Worm (Caenorhabditis elegans): ENCODE measurements around the gene smex-1.
A peak's percentile ranks its signal among the peaks of the same experiment; 100 is the strongest.

smex-1 gene

ce11 chrV:8253946-8254345 lies 41.8 kb downstream of the smex-1 start (continued):
- no peak for TF ChIP-seq lin-35 (GFP tag; optimal IDR thresholded peaks at IDR 0.05)

DNA sequence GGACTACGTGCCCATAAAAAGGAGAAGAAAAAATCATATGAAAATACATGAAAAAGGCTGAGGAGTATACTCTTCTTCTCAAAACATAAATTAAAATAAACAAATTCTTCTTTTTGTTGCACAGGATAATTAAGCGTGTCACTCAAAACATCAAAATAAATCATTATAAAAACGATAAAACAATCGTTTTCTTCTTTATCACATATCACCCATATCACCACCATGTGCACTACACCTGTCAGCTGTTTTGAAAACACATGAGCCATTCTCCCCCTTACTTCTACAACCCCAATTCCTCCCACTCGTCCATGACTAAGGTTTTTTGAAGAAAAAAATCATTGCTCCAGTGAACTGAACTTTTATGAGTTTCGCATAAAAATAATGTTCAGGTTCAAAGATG lies 43.2 kb downstream of the smex-1 start:
- no peak for TF ChIP-seq ets-4 (GFP tag; optimal IDR thresholded peaks at IDR 0.05)
- TF ChIP-seq ztf-22 (GFP tag; optimal IDR thresholded peaks at IDR 0.05): no peak

DNA sequence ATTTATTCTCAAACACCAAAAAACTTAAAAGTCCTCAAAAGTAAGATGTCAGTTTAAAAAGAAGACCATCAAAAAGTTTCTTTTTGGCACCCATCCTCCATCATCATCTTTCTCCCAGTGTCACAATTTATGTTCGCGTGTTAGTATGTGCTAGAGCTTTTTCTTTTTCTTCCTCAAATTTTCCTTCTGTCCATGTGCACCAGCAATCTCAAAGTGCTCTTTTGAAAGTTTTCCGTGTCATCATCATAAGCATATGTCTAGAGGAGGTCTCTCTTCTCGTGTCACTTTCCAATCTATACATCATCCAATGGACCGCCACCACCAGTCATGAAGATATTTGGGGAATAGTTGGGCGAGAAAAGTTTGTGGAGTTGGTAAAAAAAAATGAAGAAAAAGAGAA lies 44.7 kb downstream of the smex-1 start:
- TF ChIP-seq aptf-3 (GFP tag; IDR thresholded peaks at IDR 0.05): no peak
- TF ChIP-seq ceh-58 (GFP tag; IDR thresholded peaks at IDR 0.05): no peak
- TF ChIP-seq egl-44 (GFP tag; IDR thresholded peaks at IDR 0.05): no peak
- TF ChIP-seq zfh-2 (GFP tag; conservative IDR thresholded peaks at IDR 0.05): no peak
- TF ChIP-seq let-526 (GFP tag; IDR thresholded peaks at IDR 0.05): no peak
- no peak for TF ChIP-seq K11D2.4 (GFP tag; IDR thresholded peaks at IDR 0.05)
- TF ChIP-seq tbp1 (GFP tag; optimal IDR thresholded peaks at IDR 0.05): no peak
- TF ChIP-seq hmg-20 (GFP tag; IDR thresholded peaks at IDR 0.05): no peak
- TF ChIP-seq Y79H2A.3 (GFP tag; conservative IDR thresholded peaks at IDR 0.05): no peak
- no peak for TF ChIP-seq F39B2.1 (GFP tag; IDR thresholded peaks at IDR 0.05)
- TF ChIP-seq C06A6.2 (GFP tag; conservative IDR thresholded peaks at IDR 0.05): no peak

DNA sequence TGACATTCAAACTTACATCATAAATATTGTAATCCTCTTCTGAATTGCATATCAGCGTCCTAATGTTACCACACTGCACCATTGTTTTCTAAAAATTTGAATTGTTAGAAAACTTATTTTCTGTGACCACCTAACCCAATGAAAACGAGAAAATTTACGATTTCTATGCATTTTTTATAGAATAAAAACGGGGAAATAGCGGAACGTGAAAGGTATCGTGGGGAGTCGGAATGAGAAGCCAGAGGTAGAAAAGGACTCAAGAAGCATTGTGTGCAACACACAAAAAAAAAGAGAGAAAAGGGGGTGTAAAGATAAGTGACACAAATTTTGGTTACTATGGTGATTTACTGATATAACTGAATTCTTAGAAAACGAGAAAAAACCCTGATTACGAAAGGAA lies 45.6 kb downstream of the smex-1 start, which contains the start of gene C16D9.6:
C16D9.6 (minus strand) TSS at position 101 of the 400 bp plus-strand sequence.
- TF ChIP-seq F22D6.2 (tag; optimal IDR thresholded peaks at IDR 0.05): no peak
- no peak for TF ChIP-seq attf-6 (GFP tag; IDR thresholded peaks at IDR 0.05)
- no peak for TF ChIP-seq ceh-40 (GFP tag; IDR thresholded peaks at IDR 0.05)
- no peak for TF ChIP-seq lir-1 (GFP tag; conservative IDR thresholded peaks at IDR 0.05)
- TF ChIP-seq ztf-25 (GFP tag; IDR thresholded peaks at IDR 0.05): no peak
- TF ChIP-seq Y53F4B.3 (GFP tag; IDR thresholded peaks at IDR 0.05): no peak
- TF ChIP-seq lin-26 (GFP tag; IDR thresholded peaks at IDR 0.05): no peak
- no peak for TF ChIP-seq nhr-90 (tag; optimal IDR thresholded peaks at IDR 0.05)
- TF ChIP-seq nfya-2 (GFP tag; IDR thresholded peaks at IDR 0.05): no peak
- no peak for TF ChIP-seq tlf-1 (GFP tag; optimal IDR thresholded peaks at IDR 0.05)
- TF ChIP-seq ets-4 (GFP tag; optimal IDR thresholded peaks at IDR 0.05): no peak
- TF ChIP-seq xnd-1 (tag; optimal IDR thresholded peaks at IDR 0.05): no peak
- no peak for TF ChIP-seq egl-18 (GFP tag; IDR thresholded peaks at IDR 0.05)
- TF ChIP-seq F57C9.4 (tag; optimal IDR thresholded peaks at IDR 0.05): no peak
- no peak for TF ChIP-seq C17E4.6 (GFP tag; IDR thresholded peaks at IDR 0.05)
- no peak for TF ChIP-seq ekl-4 (GFP tag; IDR thresholded peaks at IDR 0.05)

- peak; percentile 67 for TF ChIP-seq lsl-1 (GFP tag; optimal IDR thresholded peaks at IDR 0.05)
- TF ChIP-seq F57A8.1 (GFP tag; optimal IDR thresholded peaks at IDR 0.05): no peak
- peak; percentile 89 for TF ChIP-seq madf-6 (GFP tag; IDR thresholded peaks at IDR 0.05)
- no peak for TF ChIP-seq fkh-3 (tag; optimal IDR thresholded peaks at IDR 0.05)
- peak; percentile 70 for TF ChIP-seq C17E4.6 (GFP tag; IDR thresholded peaks at IDR 0.05)
- no peak for TF ChIP-seq lag-1 (GFP tag; IDR thresholded peaks at IDR 0.05)
- TF ChIP-seq rcor-1 (GFP tag; IDR thresholded peaks at IDR 0.05): peak; percentile 90
- TF ChIP-seq ceh-91 (GFP tag; IDR thresholded peaks at IDR 0.05): 0 out of 2 replicates have a peak, but pooled peaks have one; percentile 24
- TF ChIP-seq nhr-90 (tag; optimal IDR thresholded peaks at IDR 0.05): peak; percentile 16
- TF ChIP-seq F33H1.4 (GFP tag; IDR thresholded peaks at IDR 0.05): peak; percentile 64
- TF ChIP-seq ztf-25 (GFP tag; IDR thresholded peaks at IDR 0.05): no peak
- TF ChIP-seq ccch-3 (GFP tag; optimal IDR thresholded peaks at IDR 0.05): no peak
- TF ChIP-seq F37B4.10 (GFP tag; IDR thresholded peaks at IDR 0.05): no peak
- peak; percentile 90 for TF ChIP-seq hrde-1 (tag; optimal IDR thresholded peaks at IDR 0.05; ENCODE audit: borderline replicate concordance)
- peak; percentile 94 for TF ChIP-seq ama-1 (optimal IDR thresholded peaks at IDR 0.05)
- TF ChIP-seq ama-1 (GFP tag; optimal IDR thresholded peaks at IDR 0.05): peak in 1 of 2 experiments; percentile 72
- peak; percentile 16 for TF ChIP-seq nhr-80 (tag; optimal IDR thresholded peaks at IDR 0.05)
Measured at ce11 chrV:8247311-8248105, 48.3 kb downstream of the smex-1 start.

Measured in whole organism, young adult.